Fruit fly (Drosophila melanogaster) whole organism, pupa: Measurements from ENCODE around the gene CG5973.
A peak's percentile ranks its signal among the peaks of the same experiment; 100 is the strongest.

Experiments
- CG10348 ChIP-seq: fragments of 200-800 bp; sonication (Bioruptor generic); IDR thresholded peaks from 2 replicates; pipeline ENCODE4 v1.3.6; 2022; ENCODE audit warnings: missing biosample characterization, missing genetic modification characterization
- CG12605 ChIP-seq: fragments of 200-800 bp; sonication (Bioruptor generic); IDR thresholded peaks from 2 replicates; pipeline ENCODE4 v1.3.6; 2022; ENCODE audit warnings: missing biosample characterization, missing genetic modification characterization
- CG13204 ChIP-seq: fragments of 200-800 bp; sonication (Bioruptor generic); optimal IDR thresholded peaks from 2 replicates; lab custom pipeline; 2018; ENCODE audit warnings: missing biosample characterization, mild to moderate bottlenecking, missing genetic modification characterization, moderate library complexity
- CG14655 ChIP-seq: fragments of 200-800 bp; sonication (Bioruptor generic); optimal IDR thresholded peaks from 3 replicates; lab custom pipeline; 2017; ENCODE audit warnings: mild to moderate bottlenecking, missing biosample characterization, missing genetic modification reagents, missing genetic modification characterization
- CG15710 ChIP-seq: fragments of 200-800 bp; sonication (Bioruptor generic); optimal IDR thresholded peaks from 2 replicates; lab custom pipeline; 2018; ENCODE audit warnings: missing biosample characterization, mild to moderate bottlenecking, missing genetic modification characterization, moderate library complexity
- CG17806 ChIP-seq: fragments of 200-800 bp; sonication (Bioruptor generic); optimal IDR thresholded peaks from 2 replicates; lab custom pipeline; 2018; ENCODE audit warnings: missing biosample characterization, mild to moderate bottlenecking, missing genetic modification characterization, moderate library complexity
- CG32121 ChIP-seq: fragments of 200-800 bp; sonication (Bioruptor generic); IDR thresholded peaks from 2 replicates; pipeline ENCODE4 v1.3.6; 2022; ENCODE audit warnings: missing biosample characterization, missing genetic modification characterization
- CG34367 ChIP-seq: fragments of 200-800 bp; sonication (Bioruptor generic); optimal IDR thresholded peaks from 2 replicates; lab custom pipeline; 2018; ENCODE audit warnings: missing biosample characterization, mild to moderate bottlenecking, missing genetic modification characterization
- CG4496 ChIP-seq: fragments of 200-800 bp; sonication (Bioruptor generic); IDR thresholded peaks from 3 replicates; pipeline ENCODE4 v1.3.6; 2022; ENCODE audit warnings: missing biosample characterization, missing genetic modification characterization
- CG8159 ChIP-seq: fragments of 200-800 bp; sonication (Bioruptor generic); optimal IDR thresholded peaks from 3 replicates; lab custom pipeline; 2018; ENCODE audit warnings: missing biosample characterization, mild to moderate bottlenecking, missing genetic modification characterization, moderate library complexity
- CG8301 ChIP-seq: fragments of 200-800 bp; sonication (Bioruptor generic); optimal IDR thresholded peaks from 2 replicates; lab custom pipeline; 2018; ENCODE audit warnings: missing biosample characterization, mild to moderate bottlenecking, missing genetic modification characterization
- CG9948 ChIP-seq: fragments of 200-800 bp; sonication (Bioruptor generic); optimal IDR thresholded peaks from 2 replicates; lab custom pipeline; 2018; ENCODE audit warnings: missing biosample characterization, mild to moderate bottlenecking, missing genetic modification characterization, moderate library complexity
- D1 ChIP-seq: fragments of 200-800 bp; sonication (Bioruptor generic); optimal IDR thresholded peaks from 2 replicates; lab custom pipeline; 2018; ENCODE audit warnings: missing biosample characterization, mild to moderate bottlenecking, missing genetic modification characterization, moderate library complexity
- EcR ChIP-seq: fragments of 200-800 bp; sonication (Bioruptor generic); optimal IDR thresholded peaks from 3 replicates; lab custom pipeline; 2019; ENCODE audit warnings: missing biosample characterization, missing genetic modification characterization, mild to moderate bottlenecking, moderate library complexity, missing genetic modification reagents
- Ets98B ChIP-seq: fragments of 200-800 bp; sonication (Bioruptor generic); IDR thresholded peaks from 2 replicates; pipeline ENCODE4 v1.3.6; 2022; ENCODE audit warnings: missing biosample characterization, missing genetic modification characterization
- Pif1A ChIP-seq: fragments of 200-800 bp; sonication (Bioruptor generic); optimal IDR thresholded peaks from 3 replicates; lab custom pipeline; 2016; ENCODE audit warnings: missing biosample characterization, missing genetic modification characterization
- Pif1B ChIP-seq: fragments of 200-800 bp; sonication (Bioruptor generic); optimal IDR thresholded peaks from 3 replicates; lab custom pipeline; 2016; ENCODE audit warnings: missing biosample characterization, missing genetic modification characterization
- Snoo ChIP-seq: fragments of 200-800 bp; sonication (Bioruptor generic); optimal IDR thresholded peaks from 3 replicates; lab custom pipeline; 2017; ENCODE audit warnings: missing biosample characterization, mild to moderate bottlenecking, missing genetic modification characterization, inconsistent platforms
- fd96Ca ChIP-seq: fragments of 200-800 bp; sonication (Bioruptor generic); IDR thresholded peaks from 3 replicates; pipeline ENCODE4 v1.3.6; 2022; ENCODE audit warnings: missing biosample characterization, missing genetic modification characterization
- gl ChIP-seq: fragments of 200-800 bp; sonication (Bioruptor generic); optimal IDR thresholded peaks from 2 replicates; lab custom pipeline; 2018; ENCODE audit warnings: missing biosample characterization, mild to moderate bottlenecking, missing genetic modification characterization
- rn ChIP-seq: fragments of 200-800 bp; sonication (Bioruptor generic); IDR thresholded peaks from 2 replicates; pipeline ENCODE4 v1.3.6; 2022; ENCODE audit warnings: missing biosample characterization, missing genetic modification characterization

Gene CG5973

DNA sequence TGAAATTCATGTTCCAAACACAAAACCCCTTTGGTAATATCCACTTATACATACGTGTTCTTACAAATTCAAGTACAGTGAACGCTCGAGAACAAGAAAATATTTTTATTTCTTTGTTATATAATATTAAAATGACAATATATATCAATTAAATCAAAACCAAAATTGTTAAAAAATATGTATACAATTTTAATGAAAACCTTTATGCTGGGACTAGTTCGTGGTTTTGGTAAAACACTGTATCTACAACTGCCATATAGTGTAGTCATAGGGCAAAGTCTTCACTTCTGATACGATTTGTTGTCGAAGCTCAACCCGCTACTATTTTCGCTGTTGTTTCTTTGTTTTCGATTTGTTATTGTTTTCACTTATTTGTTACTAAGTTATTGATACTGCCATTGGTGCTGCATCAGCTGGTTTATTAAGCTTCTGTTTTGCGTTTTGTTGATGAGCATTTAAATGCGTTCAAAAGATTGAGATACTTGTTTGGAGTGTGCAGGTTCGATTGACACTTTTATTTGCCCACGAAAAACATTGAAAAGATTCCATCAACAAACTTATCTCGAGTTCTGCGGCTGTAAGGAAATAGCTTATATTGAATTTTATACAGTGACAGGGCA, 2.4 kb upstream of the CG5973 start:
- TF ChIP-seq CG12605 (GFP tag; lab: Robert Waterston, UW) (peak; percentile 57), gl (tag; lab: Kevin White, UChicago) (peak; percentile 41), CG17806 (tag; lab: Kevin White, UChicago) (peak; percentile 31), CG32121 (GFP tag; lab: Robert Waterston, UW) (peak; percentile 47), CG15710 (tag; lab: Kevin White, UChicago) (peak; percentile 51), rn (GFP tag; lab: Robert Waterston, UW) (no peak), fd96Ca (GFP tag; lab: Robert Waterston, UW) (no peak), CG13204 (no peak), D1 (tag; lab: Kevin White, UChicago) (no peak), CG8159 (tag; lab: Kevin White, UChicago) (peak; percentile 37), CG8301 (tag; lab: Kevin White, UChicago) (peak; percentile 28), EcR (GFP tag; lab: Kevin White, UChicago) (no peak), Ets98B (GFP tag; lab: Robert Waterston, UW) (peak; percentile 26; the same call in 1 of the 2 replicates), Snoo (peak; percentile 27), CG10348 (no peak), Pif1B (GFP tag; lab: Kevin White, UChicago) (peak; percentile 13), CG34367 (tag; lab: Kevin White, UChicago) (peak; percentile 35), CG9948 (no peak), CG4496 (GFP tag; lab: Robert Waterston, UW) (no peak; the same call in 1 of the 3 replicates), Pif1A (GFP tag; lab: Kevin White, UChicago) (peak; percentile 22), CG14655 (GFP tag; lab: Kevin White, UChicago) (peak; percentile 48)

DNA sequence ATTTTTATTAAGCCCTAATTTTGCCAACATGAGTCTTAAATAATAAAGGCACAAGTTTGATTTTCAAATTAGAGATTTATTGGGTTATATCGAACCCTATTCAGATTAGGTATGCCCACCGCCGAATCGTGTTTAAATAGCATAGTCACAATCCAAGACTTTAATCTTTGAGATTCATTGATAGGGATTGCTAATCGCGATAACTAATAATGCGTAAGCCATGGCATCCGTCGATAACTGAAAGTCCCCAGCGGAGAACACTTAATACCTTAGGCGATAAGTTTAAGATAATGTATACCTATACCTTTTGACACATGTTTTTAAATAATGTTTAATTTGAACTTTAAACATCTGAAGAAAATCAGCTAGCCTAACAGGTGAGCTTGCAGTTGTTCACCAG, 1.8 kb upstream of the CG5973 start:
- TF ChIP-seq Pif1B (GFP tag; lab: Kevin White, UChicago) (no peak), CG9948 (no peak), CG8301 (tag; lab: Kevin White, UChicago) (no peak), EcR (GFP tag; lab: Kevin White, UChicago) (no peak), Snoo (no peak), CG34367 (tag; lab: Kevin White, UChicago) (no peak), fd96Ca (GFP tag; lab: Robert Waterston, UW) (no peak), CG12605 (GFP tag; lab: Robert Waterston, UW) (no peak), CG32121 (GFP tag; lab: Robert Waterston, UW) (no peak), CG15710 (tag; lab: Kevin White, UChicago) (no peak), CG10348 (no peak), Ets98B (GFP tag; lab: Robert Waterston, UW) (no peak), CG13204 (no peak), CG8159 (tag; lab: Kevin White, UChicago) (no peak), D1 (tag; lab: Kevin White, UChicago) (no peak), CG14655 (GFP tag; lab: Kevin White, UChicago) (no peak), CG4496 (GFP tag; lab: Robert Waterston, UW) (no peak), rn (GFP tag; lab: Robert Waterston, UW) (no peak), gl (tag; lab: Kevin White, UChicago) (no peak)

DNA sequence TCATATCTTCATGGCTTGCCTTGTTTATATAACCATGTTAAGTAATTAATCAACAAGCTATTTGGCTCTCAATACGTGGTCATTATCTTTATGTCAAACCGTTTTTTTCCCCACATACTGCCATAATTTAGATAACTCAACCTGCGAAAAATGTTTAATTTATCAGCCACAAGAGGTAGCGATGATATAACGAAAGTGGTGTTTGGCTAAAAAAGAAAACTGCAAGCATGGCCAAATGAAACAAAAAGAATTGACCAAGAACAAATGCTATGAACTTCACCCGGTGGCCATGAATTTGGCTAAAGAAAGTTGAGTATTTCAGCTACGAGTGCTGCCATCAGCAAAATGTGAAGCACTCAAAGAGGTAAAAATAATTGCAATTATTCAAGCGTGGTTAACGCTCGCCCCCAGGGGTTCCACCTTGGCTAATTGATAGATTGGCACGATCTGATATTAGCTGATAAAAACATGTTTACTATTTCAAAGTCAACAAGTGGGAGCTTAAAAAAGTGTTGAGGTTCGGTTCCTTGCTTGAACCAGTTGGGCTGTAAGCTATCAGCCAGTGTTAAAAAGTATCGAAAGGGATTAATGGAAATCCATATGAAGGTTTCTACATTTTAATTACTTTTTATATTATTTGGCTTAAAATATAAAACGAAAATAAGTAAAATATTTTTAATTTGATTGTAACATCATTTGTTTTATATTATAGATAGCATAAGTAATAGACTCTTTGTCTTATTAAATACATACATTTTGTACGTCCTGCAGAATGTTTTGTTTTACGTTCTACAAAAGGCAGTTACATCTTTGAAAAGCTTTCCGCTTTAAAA, 584 bp upstream of the CG5973 start:
- TF ChIP-seq CG8159 (tag; lab: Kevin White, UChicago) = no peak
- TF ChIP-seq CG32121 (GFP tag; lab: Robert Waterston, UW) = no peak
- peak; percentile 35; the same call in 1 of the 2 replicates for TF ChIP-seq CG12605 (GFP tag; lab: Robert Waterston, UW)
- TF ChIP-seq gl (tag; lab: Kevin White, UChicago) = no peak
- TF ChIP-seq CG4496 (GFP tag; lab: Robert Waterston, UW) = peak; percentile 67
- peak; percentile 48 for TF ChIP-seq Ets98B (GFP tag; lab: Robert Waterston, UW)
- TF ChIP-seq CG34367 (tag; lab: Kevin White, UChicago) = peak; percentile 20
- TF ChIP-seq Pif1B (GFP tag; lab: Kevin White, UChicago) = no peak
- peak; percentile 18 for TF ChIP-seq CG14655 (GFP tag; lab: Kevin White, UChicago)
- no peak for TF ChIP-seq D1 (tag; lab: Kevin White, UChicago)
- TF ChIP-seq CG17806 (tag; lab: Kevin White, UChicago) = no peak

DNA sequence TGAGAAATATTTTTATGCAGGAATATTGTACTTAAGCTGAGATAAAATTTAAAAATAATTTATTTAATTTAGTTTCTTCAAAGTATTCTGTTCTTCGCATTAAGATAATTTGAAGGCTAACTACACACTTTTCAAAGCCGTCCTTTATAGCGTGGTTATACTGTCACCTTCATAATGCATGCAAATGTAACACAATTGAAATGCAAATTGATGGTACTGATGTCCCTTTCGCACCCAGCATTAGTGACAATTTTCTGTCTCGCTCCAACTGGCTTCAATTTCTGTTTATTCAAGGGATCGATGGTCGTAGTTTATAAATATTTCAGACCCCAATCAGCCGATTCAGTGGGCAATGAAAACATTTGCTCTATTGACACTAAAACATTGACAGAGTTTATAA, 1.2 kb downstream of the CG5973 start:
- no peak for TF ChIP-seq CG17806 (tag; lab: Kevin White, UChicago)
- TF ChIP-seq CG4496 (GFP tag; lab: Robert Waterston, UW) = 0 out of 3 replicates have a peak, but pooled peaks have one; percentile 39
- 0 out of 2 replicates have a peak, but pooled peaks have one; percentile 23 for TF ChIP-seq Ets98B (GFP tag; lab: Robert Waterston, UW)

DNA sequence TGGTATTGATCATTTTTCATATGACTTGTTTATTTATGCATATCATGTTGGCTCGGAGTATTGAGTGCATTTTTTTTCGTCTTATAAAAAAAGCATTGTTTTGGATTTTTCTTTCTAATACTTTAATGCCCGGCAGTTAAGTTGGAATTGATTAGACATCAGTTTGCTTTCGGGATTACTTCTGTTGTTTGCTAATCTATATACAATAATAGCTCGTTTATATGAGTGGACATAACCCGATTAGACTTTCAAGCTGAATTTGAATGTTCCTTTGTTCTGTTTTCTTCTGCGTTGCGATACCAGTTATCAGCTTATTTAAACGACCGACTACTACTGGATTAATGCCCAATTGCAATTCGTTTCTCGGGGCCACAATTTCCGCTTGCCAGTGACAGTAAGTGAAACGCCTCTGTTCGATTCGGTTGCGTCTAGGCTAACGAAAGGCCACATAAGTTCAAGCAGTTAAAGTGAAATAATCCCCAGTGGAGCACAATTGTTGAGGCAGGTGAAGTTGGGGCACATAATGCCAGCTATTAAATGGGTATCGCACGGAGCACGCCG, 3.2 kb downstream of the CG5973 start:
- TF ChIP-seq CG10348 (no peak), CG17806 (tag; lab: Kevin White, UChicago) (no peak), gl (tag; lab: Kevin White, UChicago) (no peak), CG9948 (no peak), D1 (tag; lab: Kevin White, UChicago) (no peak), Pif1B (GFP tag; lab: Kevin White, UChicago) (no peak), CG32121 (GFP tag; lab: Robert Waterston, UW) (no peak), EcR (GFP tag; lab: Kevin White, UChicago) (no peak), CG14655 (GFP tag; lab: Kevin White, UChicago) (no peak), CG13204 (no peak), CG8301 (tag; lab: Kevin White, UChicago) (no peak), CG15710 (tag; lab: Kevin White, UChicago) (no peak)
- TF ChIP-seq, all 21 proteins: peak for 0
